Fruit fly (Drosophila melanogaster): ENCODE results near the gene Yod1.

Gene Yod1

DNA sequence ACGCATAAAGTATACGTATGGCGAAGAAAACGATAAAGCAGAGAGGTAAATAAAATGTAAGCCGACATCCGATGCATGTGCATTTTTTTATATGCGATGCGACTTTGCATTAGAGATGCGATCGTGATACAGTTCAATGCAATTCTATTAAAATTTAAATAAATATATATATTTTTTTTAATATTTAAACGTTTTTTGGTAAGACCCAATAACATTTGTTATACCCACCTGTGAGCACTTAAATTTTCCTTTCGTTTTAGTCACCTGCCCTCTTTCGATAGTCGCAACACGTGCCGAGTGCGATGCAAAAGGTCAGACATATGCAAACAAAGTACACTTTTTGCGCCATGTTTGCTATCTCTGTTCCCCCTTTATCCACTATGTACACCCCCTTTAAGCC lies 5.5 kb upstream of the Yod1 start (continued):
- TF ChIP-seq CG32264 (GFP tag; optimal IDR thresholded peaks at IDR 0.05) (no peak), Jra (GFP tag; optimal IDR thresholded peaks at IDR 0.05) (no peak), sv (GFP tag; optimal IDR thresholded peaks at IDR 0.05) (no peak), Dfd (GFP tag; optimal IDR thresholded peaks at IDR 0.05) (no peak), sage (GFP tag; optimal IDR thresholded peaks at IDR 0.05) (no peak), br (GFP tag; optimal IDR thresholded peaks at IDR 0.05) (no peak), Sp1 (GFP tag; optimal IDR thresholded peaks at IDR 0.05) (no peak), Vsx2 (GFP tag; optimal IDR thresholded peaks at IDR 0.05; ENCODE audit: partially characterized antibody) (no peak), N (GFP tag; optimal IDR thresholded peaks at IDR 0.05) (no peak)

DNA sequence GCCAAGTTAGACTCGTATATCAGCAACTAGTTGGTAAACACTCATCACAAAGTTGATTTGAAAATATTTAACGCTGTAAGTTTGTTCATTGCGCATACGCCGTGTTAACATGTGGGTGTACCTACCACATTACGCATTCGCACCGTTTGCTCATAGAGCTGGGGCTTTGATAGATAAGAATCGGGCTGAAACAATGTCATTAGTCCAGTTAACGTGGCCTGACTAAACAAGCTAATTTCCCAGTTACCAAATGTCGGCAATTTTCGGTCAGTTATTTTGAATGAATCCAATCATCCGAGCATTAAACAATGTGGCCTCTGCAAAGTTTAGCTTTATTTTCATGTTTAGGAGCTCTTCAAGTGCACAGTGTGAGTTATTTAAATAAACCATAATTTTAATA lies 4.5 kb upstream of the Yod1 start, which contains the start of gene CG4597:
CG4597 (plus strand) TSS at position 301 of the 400 bp plus-strand sequence.
- TF ChIP-seq foxo (GFP tag; optimal IDR thresholded peaks at IDR 0.05) = no peak
- TF ChIP-seq Hr78 (GFP tag; optimal IDR thresholded peaks at IDR 0.05) = no peak
- TF ChIP-seq dmrt93B (GFP tag; optimal IDR thresholded peaks at IDR 0.05) = no peak
- no peak for TF ChIP-seq psq (GFP tag; optimal IDR thresholded peaks at IDR 0.05)
- no peak for TF ChIP-seq brk (GFP tag; optimal IDR thresholded peaks at IDR 0.05)
- no peak for TF ChIP-seq Mio (GFP tag; optimal IDR thresholded peaks at IDR 0.05)
- TF ChIP-seq Sp1 (GFP tag; optimal IDR thresholded peaks at IDR 0.05) = no peak
- no peak for TF ChIP-seq sage (GFP tag; optimal IDR thresholded peaks at IDR 0.05)
- no peak for TF ChIP-seq sv (GFP tag; optimal IDR thresholded peaks at IDR 0.05)
- TF ChIP-seq lola (GFP tag; optimal IDR thresholded peaks at IDR 0.05) = no peak
- no peak for TF ChIP-seq HLH106 (tag; optimal IDR thresholded peaks at IDR 0.05)
- TF ChIP-seq br (GFP tag; optimal IDR thresholded peaks at IDR 0.05) = no peak
- TF ChIP-seq pan (optimal IDR thresholded peaks at IDR 0.05) = no peak
- TF ChIP-seq dl (GFP tag; optimal IDR thresholded peaks at IDR 0.05; ENCODE audit: insufficient read depth in 1 of 2, partially characterized antibody in 2 of 2) = no peak
- TF ChIP-seq CG32264 (GFP tag; optimal IDR thresholded peaks at IDR 0.05) = no peak
- TF ChIP-seq N (GFP tag; optimal IDR thresholded peaks at IDR 0.05) = no peak
- no peak for TF ChIP-seq Abd-B (GFP tag; optimal IDR thresholded peaks at IDR 0.05)

DNA sequence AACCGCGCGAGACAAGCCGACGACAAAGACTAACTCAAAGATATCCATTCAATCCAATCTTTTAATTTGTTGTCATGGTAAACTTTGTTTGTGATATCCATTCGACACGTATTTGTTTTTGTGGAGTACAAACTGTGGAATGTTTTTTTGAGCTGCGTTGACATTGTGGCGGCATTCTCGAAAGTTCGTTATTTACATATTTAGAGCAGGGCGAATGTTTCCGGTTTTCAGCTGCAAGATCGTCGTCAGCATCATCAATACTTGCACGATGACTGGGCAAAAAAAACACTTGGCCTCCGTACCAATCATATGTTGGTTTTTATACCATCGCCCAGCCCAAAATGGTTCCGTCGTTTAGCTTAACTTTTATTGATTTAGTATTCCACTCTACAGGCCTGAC lies 3.2 kb upstream of the Yod1 start:
- TF ChIP-seq rgr (GFP tag; optimal IDR thresholded peaks at IDR 0.05) (no peak), Mio (GFP tag; optimal IDR thresholded peaks at IDR 0.05) (no peak), Hnf4 (GFP tag; optimal IDR thresholded peaks at IDR 0.05) (no peak), Dif (GFP tag; optimal IDR thresholded peaks at IDR 0.05; ENCODE audit: partially characterized antibody) (no peak)

DNA sequence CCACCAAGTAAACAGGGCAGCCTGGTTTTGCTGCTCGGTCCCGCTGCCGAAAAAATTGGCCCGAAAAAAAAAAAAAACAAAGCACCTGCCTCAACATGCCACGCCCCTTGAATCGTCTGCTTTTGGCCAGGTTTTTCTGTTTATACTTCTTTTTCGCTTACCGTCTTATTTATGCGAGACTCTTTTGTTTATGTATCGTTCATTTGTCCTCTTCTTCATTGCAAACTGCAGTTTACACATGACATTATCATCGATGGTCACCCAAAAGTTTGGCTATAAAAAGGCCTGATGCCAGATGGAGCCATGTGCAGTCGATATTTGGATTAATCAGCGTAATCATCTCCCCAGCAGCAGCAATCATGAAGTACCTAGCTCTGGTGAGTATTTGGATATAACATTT lies 2.4 kb upstream of the Yod1 start, which contains the start of gene CG15212:
CG15212 (plus strand) TSS at position 301 of the 400 bp plus-strand sequence.
- TF ChIP-seq h (GFP tag; optimal IDR thresholded peaks at IDR 0.05) = no peak
- TF ChIP-seq Myc (optimal IDR thresholded peaks at IDR 0.05) = no peak
- no peak for TF ChIP-seq psq (GFP tag; optimal IDR thresholded peaks at IDR 0.05)
- no peak for TF ChIP-seq foxo (GFP tag; optimal IDR thresholded peaks at IDR 0.05)
- TF ChIP-seq Mio (GFP tag; optimal IDR thresholded peaks at IDR 0.05) = no peak
- no peak for TF ChIP-seq Abd-B (GFP tag; optimal IDR thresholded peaks at IDR 0.05)
- no peak for TF ChIP-seq GATAd (GFP tag; optimal IDR thresholded peaks at IDR 0.05)
- no peak for TF ChIP-seq Hr78 (GFP tag; optimal IDR thresholded peaks at IDR 0.05)
- no peak for TF ChIP-seq lola (GFP tag; optimal IDR thresholded peaks at IDR 0.05)
- TF ChIP-seq Dfd (GFP tag; optimal IDR thresholded peaks at IDR 0.05) = no peak
- no peak for TF ChIP-seq Jra (GFP tag; optimal IDR thresholded peaks at IDR 0.05)
- no peak for TF ChIP-seq Vsx2 (GFP tag; optimal IDR thresholded peaks at IDR 0.05; ENCODE audit: partially characterized antibody)
- TF ChIP-seq fru (GFP tag; optimal IDR thresholded peaks at IDR 0.05) = no peak
- TF ChIP-seq Hnf4 (GFP tag; optimal IDR thresholded peaks at IDR 0.05) = no peak

DNA sequence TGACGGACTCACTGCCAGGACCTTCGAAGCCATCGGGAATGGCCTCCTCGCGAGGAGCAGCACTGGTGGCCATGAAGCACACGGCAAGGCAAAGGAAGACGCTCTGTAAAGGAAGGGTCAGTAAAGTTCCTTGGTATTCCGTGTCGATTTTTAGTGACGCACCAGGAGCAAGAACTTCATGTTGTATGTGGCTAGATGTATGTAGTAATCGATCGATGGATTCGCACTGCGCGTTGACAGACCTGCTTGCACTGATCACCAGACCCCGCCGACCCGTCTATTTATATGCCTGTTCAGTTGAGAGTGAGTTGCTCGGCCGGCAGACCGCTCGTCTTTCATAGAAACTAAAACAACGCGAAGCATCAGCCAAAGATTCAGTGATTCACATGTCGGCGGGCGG lies 705 bp upstream of the Yod1 start, which contains the start of gene CG15213:
CG15213 (minus strand) TSS at position 255 of the 400 bp plus-strand sequence.
- TF ChIP-seq dl (GFP tag; optimal IDR thresholded peaks at IDR 0.05; ENCODE audit: insufficient read depth in 1 of 2, partially characterized antibody in 2 of 2) = no peak
- no peak for TF ChIP-seq Jra (GFP tag; optimal IDR thresholded peaks at IDR 0.05)
- no peak for TF ChIP-seq GATAd (GFP tag; optimal IDR thresholded peaks at IDR 0.05)
- no peak for TF ChIP-seq Sp1 (GFP tag; optimal IDR thresholded peaks at IDR 0.05)
- TF ChIP-seq Myc (optimal IDR thresholded peaks at IDR 0.05) = no peak
- no peak for TF ChIP-seq OdsH (GFP tag; optimal IDR thresholded peaks at IDR 0.05)
- TF ChIP-seq HLH106 (tag; optimal IDR thresholded peaks at IDR 0.05) = no peak

DNA sequence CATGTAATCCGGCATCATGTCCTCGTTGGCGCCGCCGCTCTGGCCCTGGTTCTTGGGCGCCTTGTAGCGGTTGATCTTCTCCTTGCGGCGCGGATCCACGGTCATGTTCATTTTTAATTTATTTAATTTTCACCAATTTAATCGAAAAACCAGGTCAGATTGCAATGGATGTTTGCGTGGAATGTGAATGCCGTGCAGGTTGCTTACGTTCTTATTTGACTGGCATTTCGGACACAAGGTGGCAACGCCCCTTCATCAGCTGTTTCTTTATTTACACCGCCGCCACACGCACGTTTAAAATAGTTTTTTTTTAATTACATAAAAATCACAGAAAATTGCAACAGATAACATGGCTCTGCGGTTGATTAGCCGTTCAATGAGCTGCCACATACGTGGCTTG lies 2.5 kb downstream of the Yod1 start, which contains the start of the genes CG10674 and CG4611:
CG10674 (minus strand) TSS at position 170 of the 400 bp plus-strand sequence.
CG4611 (plus strand) TSS at position 254 of the 400 bp plus-strand sequence.
- TF ChIP-seq Rel (GFP tag; optimal IDR thresholded peaks at IDR 0.05) (no peak), Rel (tag; optimal IDR thresholded peaks at IDR 0.05) (no peak), sv (GFP tag; optimal IDR thresholded peaks at IDR 0.05) (no peak), woc (GFP tag; optimal IDR thresholded peaks at IDR 0.05) (no peak), Myc (optimal IDR thresholded peaks at IDR 0.05) (peak; percentile 20), Hnf4 (GFP tag; optimal IDR thresholded peaks at IDR 0.05) (peak; percentile 13), Hr78 (GFP tag; optimal IDR thresholded peaks at IDR 0.05) (no peak), Hr83 (GFP tag; optimal IDR thresholded peaks at IDR 0.05; ENCODE audit: poor library complexity, severe bottlenecking) (peak; percentile 35), N (GFP tag; optimal IDR thresholded peaks at IDR 0.05) (no peak)
